Worm (Caenorhabditis elegans) whole organism, L1 larva: Measurements from ENCODE around the gene srb-13.

Source experiments
- C04F5.9 ChIP-seq: sonication (generic microtip); optimal IDR thresholded peaks from 2 replicates; lab custom pipeline; 2016; ENCODE audit warnings: missing genetic modification characterization, missing compliant biosample characterization
- C34B4.2 ChIP-seq: sonication (generic microtip); optimal IDR thresholded peaks from 2 replicates; lab custom pipeline; 2017; ENCODE audit warnings: mild to moderate bottlenecking, missing genetic modification characterization, missing compliant biosample characterization
- aha-1 ChIP-seq: fragments of 150-350 bp; optimal IDR thresholded peaks from 2 replicates; lab custom pipeline; 2014; ENCODE audit warnings: missing biosample characterization, missing genetic modification characterization
- aly-2 ChIP-seq: fragments of 150-350 bp; optimal IDR thresholded peaks from 2 replicates; lab custom pipeline; 2014; ENCODE audit warnings: missing biosample characterization, missing genetic modification characterization
- ama-1 ChIP-seq: fragments of 150-350 bp; optimal IDR thresholded peaks from 2 replicates; lab custom pipeline; 2014
- egl-27 ChIP-seq, 2 experiments: fragments of 150-350 bp in 1 of 2; sonication (generic microtip); optimal IDR thresholded peaks; 3 replicates each; lab custom pipeline; 2017 to 2018; ENCODE audit warnings: missing biosample characterization in 2 of 2, missing genetic modification characterization in 2 of 2, missing genetic modification reagents in 2 of 2
- elt-3 ChIP-seq, 6 experiments: fragments of 150-350 bp in 1 of 6; sonication (generic microtip); optimal IDR thresholded peaks; 2 replicates each; lab custom pipeline; 2017 to 2018; ENCODE audit warnings: missing biosample characterization in 6 of 6, missing genetic modification characterization in 6 of 6, inconsistent platforms in 1 of 6
- pag-3 ChIP-seq: sonication (generic microtip); optimal IDR thresholded peaks from 2 replicates; lab custom pipeline; 2017; ENCODE audit warnings: missing genetic modification characterization, mild to moderate bottlenecking, missing compliant biosample characterization, antibody characterized with exemption, borderline replicate concordance; ENCODE audit not compliant: insufficient read depth
- pqm-1 ChIP-seq: sonication (generic microtip); optimal IDR thresholded peaks from 3 replicates; lab custom pipeline; 2017; ENCODE audit warnings: missing biosample characterization, missing genetic modification characterization
- unc-62 ChIP-seq: fragments of 150-350 bp; optimal IDR thresholded peaks from 2 replicates; lab custom pipeline; 2014; ENCODE audit warnings: missing biosample characterization, missing genetic modification reagents, missing genetic modification characterization
- vab-15 ChIP-seq: sonication (generic microtip); optimal IDR thresholded peaks from 2 replicates; lab custom pipeline; 2017; ENCODE audit warnings: missing genotype, mild to moderate bottlenecking, missing genetic modification characterization, missing compliant biosample characterization
- ztf-4 ChIP-seq: fragments of 150-350 bp; optimal IDR thresholded peaks from 2 replicates; lab custom pipeline; 2014; ENCODE audit warnings: missing biosample characterization, missing genetic modification characterization

DNA sequence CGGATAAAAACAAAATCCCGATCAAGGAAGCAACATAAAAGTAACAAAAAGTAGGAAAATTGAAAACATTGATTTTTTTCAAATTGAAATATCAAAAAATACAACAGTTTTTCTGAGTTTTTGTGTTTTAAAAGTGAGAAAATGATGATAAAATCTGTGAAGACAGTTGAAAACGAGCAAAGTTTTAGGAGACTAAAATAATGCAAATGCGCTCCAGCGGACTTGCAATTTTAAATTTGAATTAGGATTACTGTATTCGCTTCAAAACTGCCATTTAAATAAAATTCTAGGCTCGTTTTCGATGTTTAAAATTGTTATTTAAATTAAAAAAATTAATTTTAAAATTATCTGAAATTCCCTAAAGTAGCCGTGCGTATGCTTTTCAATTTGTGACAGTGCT is 30.5 kb upstream of the srb-13 start:
- TF ChIP-seq aly-2 (tag; lab: Kevin White, UChicago) (no peak), ama-1 (no peak), pag-3 (tag; lab: Kevin White, UChicago) (no peak), aha-1 (no peak), elt-3 (tag; optimal IDR thresholded peaks at IDR 0.05; lab: Kevin White, UChicago) (no peak), unc-62 (GFP tag; lab: Kevin White, UChicago) (no peak), ztf-4 (tag; lab: Kevin White, UChicago) (no peak), pqm-1 (tag; lab: Kevin White, UChicago) (no peak), C34B4.2 (tag; lab: Kevin White, UChicago) (no peak), vab-15 (tag; lab: Kevin White, UChicago) (no peak), egl-27 (tag; optimal IDR thresholded peaks at IDR 0.05; lab: Kevin White, UChicago) (no peak), C04F5.9 (tag; lab: Kevin White, UChicago) (no peak)
